Worm (Caenorhabditis elegans): ENCODE data around the gene bus-8B.

- no peak for TF ChIP-seq dpl-1 (GFP tag; optimal IDR thresholded peaks at IDR 0.05)
- TF ChIP-seq sptf-2 (GFP tag; optimal IDR thresholded peaks at IDR 0.05), result no peak
- TF ChIP-seq lin-26 (GFP tag; IDR thresholded peaks at IDR 0.05), result no peak
Measured at ce11 chrX:5447381-5447780, 45.8 kb upstream of the bus-8B start.

Data from whole organism, young adult.